Worm (Caenorhabditis elegans): ENCODE results near the gene W09G12.8.
"Not testable (repeated sequence)": the region's sequence is repeated elsewhere in the genome, so short reads cannot be mapped to it uniquely, and the experiment has no call there.

W09G12.8 gene

ce11 chrIV:1225596-1226232 lies at the start of gene W09G12.8:
W09G12.8 (plus strand) TSS chrIV:1226182.
- TF ChIP-seq ztf-4 (tag; optimal IDR thresholded peaks at IDR 0.05) (no peak), ceh-82 (tag; optimal IDR thresholded peaks at IDR 0.05) (no peak), elt-3 (tag; optimal IDR thresholded peaks at IDR 0.05) (no peak), snpc-4 (tag; optimal IDR thresholded peaks at IDR 0.05) (no peak), lsy-2 (tag; optimal IDR thresholded peaks at IDR 0.05) (no peak), crh-2 (tag; optimal IDR thresholded peaks at IDR 0.05) (no peak), C34F6.9 (tag; optimal IDR thresholded peaks at IDR 0.05) (no peak), nhr-10 (tag; optimal IDR thresholded peaks at IDR 0.05) (no peak), skn-1 (tag; optimal IDR thresholded peaks at IDR 0.05) (no peak), nhr-11 (tag; optimal IDR thresholded peaks at IDR 0.05) (no peak), nhr-21 (tag; optimal IDR thresholded peaks at IDR 0.05) (no peak)

ce11 chrIV:1176613-1177012 lies 49.4 kb upstream of the W09G12.8 start:
- TF ChIP-seq mdl-1 (tag; optimal IDR thresholded peaks at IDR 0.05) = no peak
- TF ChIP-seq nhr-25 (tag; optimal IDR thresholded peaks at IDR 0.05) = no peak
- no peak for TF ChIP-seq lin-13 (GFP tag; optimal IDR thresholded peaks at IDR 0.05)
- TF ChIP-seq C34F6.9 (tag; optimal IDR thresholded peaks at IDR 0.05) = no peak
- TF ChIP-seq egl-27 (tag; optimal IDR thresholded peaks at IDR 0.05) = no peak
- no peak for TF ChIP-seq zag-1 (tag; optimal IDR thresholded peaks at IDR 0.05)
- no peak for TF ChIP-seq ceh-16 (tag; optimal IDR thresholded peaks at IDR 0.05)
- TF ChIP-seq nhr-77 (tag; optimal IDR thresholded peaks at IDR 0.05) = no peak
- no peak for TF ChIP-seq mbf-1 (tag; optimal IDR thresholded peaks at IDR 0.05)
- no peak for TF ChIP-seq nhr-129 (tag; optimal IDR thresholded peaks at IDR 0.05)
- no peak for TF ChIP-seq sma-3 (GFP tag; optimal IDR thresholded peaks at IDR 0.05)
- TF ChIP-seq sem-4 (tag; optimal IDR thresholded peaks at IDR 0.05) = no peak
- TF ChIP-seq unc-62 (GFP tag; optimal IDR thresholded peaks at IDR 0.05) = no peak
- no peak for TF ChIP-seq ztf-1 (GFP tag; conservative IDR thresholded peaks at IDR 0.05)

ce11 chrIV:1177683-1178082 lies 48.3 kb upstream of the W09G12.8 start, which contains the start of gene Y104H12D.2:
Y104H12D.2 (plus strand) TSS chrIV:1178022.
- TF ChIP-seq sem-4 (tag; optimal IDR thresholded peaks at IDR 0.05) (no peak), lsy-2 (tag; optimal IDR thresholded peaks at IDR 0.05) (peak; percentile 6 to 68), gmeb-1 (tag; optimal IDR thresholded peaks at IDR 0.05) (peak; percentile 93), nhr-10 (tag; optimal IDR thresholded peaks at IDR 0.05) (no peak), lin-39 (tag; optimal IDR thresholded peaks at IDR 0.05) (no peak), unc-55 (GFP tag; optimal IDR thresholded peaks at IDR 0.05) (peak; percentile 35), nhr-11 (tag; optimal IDR thresholded peaks at IDR 0.05) (no peak), crh-2 (tag; optimal IDR thresholded peaks at IDR 0.05) (peak; percentile 23), egl-27 (tag; optimal IDR thresholded peaks at IDR 0.05) (no peak), lin-13 (GFP tag; optimal IDR thresholded peaks at IDR 0.05) (peak; percentile 37), nhr-23 (tag; optimal IDR thresholded peaks at IDR 0.05) (no peak), Y55F3AM.14 (GFP tag; optimal IDR thresholded peaks at IDR 0.05) (no peak), C34F6.9 (tag; optimal IDR thresholded peaks at IDR 0.05) (peak; percentile 15)

- TF ChIP-seq sma-9 (GFP tag; optimal IDR thresholded peaks at IDR 0.05); sma-9 (tag; optimal IDR thresholded peaks at IDR 0.05); unc-39 (tag; optimal IDR thresholded peaks at IDR 0.05); ztf-11 (tag; optimal IDR thresholded peaks at IDR 0.05): not testable (repeated sequence)
These were observed 43.7 kb upstream of the W09G12.8 start, which contains the start of gene rmif-2 for ce11 chrIV:1182292-1182691. rmif-2 (plus strand) TSS chrIV:1182592.

ce11 chrIV:1187502-1187901 lies 38.5 kb upstream of the W09G12.8 start, which contains the start of gene mdt-20:
mdt-20 (plus strand) TSS chrIV:1187802.
- TF ChIP-seq lin-13 (GFP tag; optimal IDR thresholded peaks at IDR 0.05); alr-1 (tag; optimal IDR thresholded peaks at IDR 0.05); mdl-1 (tag; optimal IDR thresholded peaks at IDR 0.05): not testable (repeated sequence)
